Worm (Caenorhabditis elegans) whole organism, L1 larva: ENCODE data around the gene nspd-7.
A peak's percentile ranks its signal among the peaks of the same experiment; 100 is the strongest.

Experiments
- C16A3.4 ChIP-seq: fragments of 150-350 bp; optimal IDR thresholded peaks from 2 replicates; lab custom pipeline; 2014; ENCODE audit warnings: missing biosample characterization, missing genetic modification characterization
- ama-1 ChIP-seq: fragments of 150-350 bp; optimal IDR thresholded peaks from 2 replicates; lab custom pipeline; 2014
- blmp-1 ChIP-seq: fragments of 150-350 bp; optimal IDR thresholded peaks from 2 replicates; lab custom pipeline; 2014; ENCODE audit warnings: missing biosample characterization, missing genetic modification characterization
- ceh-8 ChIP-seq: fragments of 200-800 bp; sonication (Bioruptor generic); optimal IDR thresholded peaks from 2 replicates; lab custom pipeline; 2018; ENCODE audit warnings: mild to moderate bottlenecking, missing genetic modification characterization, moderate library complexity, missing compliant biosample characterization
- ceh-82 ChIP-seq, 3 experiments: fragments of 150-350 bp in 1 of 3; sonication (generic microtip) in 2 of 3; optimal IDR thresholded peaks; 2 replicates each; lab custom pipeline; 2014 to 2017; ENCODE audit warnings: missing biosample characterization in 3 of 3, missing genetic modification characterization in 3 of 3
- ceh-88 ChIP-seq: fragments of 200-800 bp; sonication (Bioruptor generic); IDR thresholded peaks from 2 replicates; pipeline ENCODE4 v1.3.6; 2022; ENCODE audit warnings: missing genetic modification characterization, missing compliant biosample characterization
- ceh-90 ChIP-seq: sonication (generic microtip); optimal IDR thresholded peaks from 2 replicates; lab custom pipeline; 2016; ENCODE audit warnings: missing genetic modification characterization, missing compliant biosample characterization
- dpl-1 ChIP-seq, 3 experiments: fragments of 150-350 bp in 2 of 3; sonication (generic microtip) in 1 of 3; optimal IDR thresholded peaks; 2 replicates each; lab custom pipeline; 2014 to 2017; ENCODE audit warnings: missing biosample characterization in 3 of 3, missing genetic modification characterization in 3 of 3, missing genetic modification reagents in 3 of 3
- dsc-1 ChIP-seq: sonication (generic microtip); optimal IDR thresholded peaks from 2 replicates; lab custom pipeline; 2016; ENCODE audit warnings: mild to moderate bottlenecking, missing genetic modification characterization, missing compliant biosample characterization
- efl-1 ChIP-seq, 4 experiments: fragments of 150-350 bp; optimal IDR thresholded peaks in 3 of 4; peaks in 1 of 4; 1 replicate in 1 of 4; 2 replicates in 3 of 4; lab custom pipeline; 2014; ENCODE audit warnings: missing biosample characterization in 2 of 4, missing genetic modification characterization in 2 of 4, missing genetic modification reagents in 2 of 4
- egl-13 ChIP-seq: sonication (generic microtip); optimal IDR thresholded peaks from 2 replicates; lab custom pipeline; 2016; ENCODE audit warnings: missing genotype, missing genetic modification reagents, missing genetic modification characterization, missing compliant biosample characterization
- elt-3 ChIP-seq, 6 experiments: fragments of 150-350 bp in 1 of 6; sonication (generic microtip); optimal IDR thresholded peaks; 2 replicates each; lab custom pipeline; 2017 to 2018; ENCODE audit warnings: missing biosample characterization in 6 of 6, missing genetic modification characterization in 6 of 6, inconsistent platforms in 1 of 6
- fkh-10 ChIP-seq: sonication (generic microtip); optimal IDR thresholded peaks from 2 replicates; lab custom pipeline; 2017; ENCODE audit warnings: missing biosample characterization, missing genetic modification reagents, missing genetic modification characterization
- fkh-4 ChIP-seq: sonication (generic microtip); optimal IDR thresholded peaks from 2 replicates; lab custom pipeline; 2016; ENCODE audit warnings: missing compliant biosample characterization, missing genetic modification characterization, borderline replicate concordance
- fkh-8 ChIP-seq: sonication (generic microtip); optimal IDR thresholded peaks from 2 replicates; lab custom pipeline; 2016; ENCODE audit warnings: mild to moderate bottlenecking, missing genetic modification characterization, missing compliant biosample characterization
- fos-1 ChIP-seq: fragments of 150-350 bp; optimal IDR thresholded peaks from 2 replicates; lab custom pipeline; 2014; ENCODE audit warnings: missing biosample characterization, missing genetic modification characterization
- hlh-17 ChIP-seq: fragments of 200-800 bp; sonication (Bioruptor generic); optimal IDR thresholded peaks from 2 replicates; lab custom pipeline; 2018; ENCODE audit warnings: missing genetic modification characterization, mild to moderate bottlenecking, missing compliant biosample characterization, moderate library complexity, borderline replicate concordance
- irx-1 ChIP-seq: sonication (generic microtip); optimal IDR thresholded peaks from 2 replicates; lab custom pipeline; 2016; ENCODE audit warnings: missing genetic modification characterization, missing compliant biosample characterization
- jun-1 ChIP-seq: fragments of 150-350 bp; optimal IDR thresholded peaks from 2 replicates; lab custom pipeline; 2014; ENCODE audit warnings: missing biosample characterization, missing genetic modification reagents, missing genetic modification characterization
- lin-14 ChIP-seq: fragments of 200-800 bp; sonication (Bioruptor generic); optimal IDR thresholded peaks from 2 replicates; lab custom pipeline; 2018; ENCODE audit warnings: mild to moderate bottlenecking, missing genetic modification characterization, moderate library complexity, missing compliant biosample characterization
- lin-15B ChIP-seq: fragments of 150-350 bp; sonication (generic microtip); optimal IDR thresholded peaks from 3 replicates; lab custom pipeline; 2014; ENCODE audit warnings: missing biosample characterization, missing genetic modification characterization
- lir-3 ChIP-seq: sonication (generic microtip); optimal IDR thresholded peaks from 2 replicates; lab custom pipeline; 2016; ENCODE audit warnings: mild to moderate bottlenecking, missing genetic modification characterization, moderate library complexity, missing compliant biosample characterization; ENCODE audit not compliant: poor library complexity
- lsy-2 ChIP-seq, 2 experiments: fragments of 150-350 bp; optimal IDR thresholded peaks; 2 replicates each; lab custom pipeline; 2014; ENCODE audit warnings: missing biosample characterization in 2 of 2, missing genetic modification characterization in 2 of 2
- mef-2 ChIP-seq: fragments of 150-350 bp; optimal IDR thresholded peaks from 2 replicates; lab custom pipeline; 2014; ENCODE audit warnings: missing biosample characterization, missing genetic modification characterization
- mep-1 ChIP-seq: fragments of 150-350 bp; optimal IDR thresholded peaks from 2 replicates; lab custom pipeline; 2014; ENCODE audit warnings: missing biosample characterization, missing genetic modification characterization
- nhr-11 ChIP-seq: fragments of 150-350 bp; optimal IDR thresholded peaks from 2 replicates; lab custom pipeline; 2014; ENCODE audit warnings: missing biosample characterization, missing genetic modification characterization
- nhr-19 ChIP-seq: fragments of 200-800 bp; sonication (Bioruptor generic); conservative IDR thresholded peaks from 2 replicates; pipeline ENCODE4 v1.3.6; 2022; ENCODE audit warnings: missing genetic modification characterization, missing compliant biosample characterization
- nhr-237 ChIP-seq: fragments of 150-350 bp; optimal IDR thresholded peaks from 2 replicates; lab custom pipeline; 2014; ENCODE audit warnings: missing biosample characterization, missing genetic modification characterization
- nhr-77 ChIP-seq: fragments of 150-350 bp; optimal IDR thresholded peaks from 2 replicates; lab custom pipeline; 2014; ENCODE audit warnings: missing biosample characterization, missing genetic modification characterization
- nhr-85 ChIP-seq: sonication (generic microtip); peaks from one replicate; lab custom pipeline; 2016; ENCODE audit warnings: missing genetic modification characterization, inconsistent platforms, missing compliant biosample characterization
- pax-3 ChIP-seq: fragments of 200-800 bp; sonication (Bioruptor generic); optimal IDR thresholded peaks from 2 replicates; lab custom pipeline; 2018; ENCODE audit warnings: mild to moderate bottlenecking, missing genetic modification characterization, moderate library complexity, missing compliant biosample characterization
- rnt-1 ChIP-seq: sonication (generic microtip); optimal IDR thresholded peaks from 2 replicates; lab custom pipeline; 2016; ENCODE audit warnings: mild to moderate bottlenecking, missing genetic modification characterization, moderate library complexity, missing compliant biosample characterization
- snpc-4 ChIP-seq: fragments of 150-350 bp; optimal IDR thresholded peaks from 2 replicates; lab custom pipeline; 2014; ENCODE audit warnings: missing biosample characterization, missing genetic modification characterization
- sox-4 ChIP-seq: sonication (generic microtip); optimal IDR thresholded peaks from 2 replicates; lab custom pipeline; 2016; ENCODE audit warnings: missing genetic modification characterization, missing compliant biosample characterization
- sptf-1 ChIP-seq: fragments of 150-350 bp; optimal IDR thresholded peaks from 2 replicates; lab custom pipeline; 2014; ENCODE audit warnings: missing biosample characterization, missing genetic modification characterization
- sup-37 ChIP-seq: fragments of 200-800 bp; sonication (Bioruptor generic); optimal IDR thresholded peaks from 2 replicates; lab custom pipeline; 2018; ENCODE audit warnings: mild to moderate bottlenecking, missing genetic modification characterization, missing compliant biosample characterization
- tbx-2 ChIP-seq: sonication (generic microtip); optimal IDR thresholded peaks from 2 replicates; lab custom pipeline; 2016; ENCODE audit warnings: missing genetic modification characterization, missing compliant biosample characterization
- unc-130 ChIP-seq: fragments of 150-350 bp; optimal IDR thresholded peaks from 2 replicates; lab custom pipeline; 2017; ENCODE audit warnings: missing biosample characterization, missing genetic modification characterization, inconsistent platforms
- unc-30 ChIP-seq: sonication (generic microtip); optimal IDR thresholded peaks from 2 replicates; lab custom pipeline; 2017; ENCODE audit warnings: missing biosample characterization, missing genetic modification characterization
- unc-86 ChIP-seq: sonication (generic microtip); optimal IDR thresholded peaks from 2 replicates; lab custom pipeline; 2016; ENCODE audit warnings: missing genetic modification characterization, missing compliant biosample characterization
- unc-98 ChIP-seq: fragments of 200-800 bp; sonication (Bioruptor generic); IDR thresholded peaks from 2 replicates; pipeline ENCODE4 v1.3.6; 2022; ENCODE audit warnings: missing genetic modification characterization, missing compliant biosample characterization
- vab-15 ChIP-seq: sonication (generic microtip); optimal IDR thresholded peaks from 2 replicates; lab custom pipeline; 2017; ENCODE audit warnings: missing genotype, mild to moderate bottlenecking, missing genetic modification characterization, missing compliant biosample characterization
- zag-1 ChIP-seq: fragments of 150-350 bp; optimal IDR thresholded peaks from 2 replicates; lab custom pipeline; 2014; ENCODE audit warnings: missing biosample characterization, missing genetic modification characterization
- zip-4 ChIP-seq: fragments of 200-800 bp; sonication (Bioruptor generic); optimal IDR thresholded peaks from 2 replicates; lab custom pipeline; 2018; ENCODE audit warnings: mild to moderate bottlenecking, missing genetic modification characterization, moderate library complexity, missing compliant biosample characterization

Gene nspd-7

DNA sequence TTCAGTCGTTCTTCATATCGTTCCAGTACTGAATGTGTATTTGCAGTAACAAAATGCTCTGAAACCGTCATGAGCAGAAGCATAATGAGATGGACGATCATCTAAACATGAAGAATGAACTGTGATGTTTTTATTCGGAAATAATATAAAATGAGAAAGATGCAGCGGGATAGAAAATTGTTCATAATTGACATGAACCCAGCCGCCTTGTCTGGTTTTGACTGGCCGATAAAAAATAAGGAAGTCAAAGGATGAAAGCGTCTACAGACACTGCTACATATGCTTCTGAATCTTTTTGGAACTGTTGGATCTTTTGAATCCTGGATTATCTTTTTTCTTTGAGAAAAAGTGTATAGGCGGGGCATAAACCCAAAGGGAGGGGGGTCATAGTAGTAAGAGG lies 9.4 kb downstream of the nspd-7 start, which contains the start of gene F01G10.9:
F01G10.9 (minus strand) TSS at position 101 of the 400 bp plus-strand sequence.
- TF ChIP-seq blmp-1 (tag; lab: Kevin White, UChicago) (peak; percentile 24), efl-1 (optimal IDR thresholded peaks at IDR 0.05; lab: Kevin White, UChicago) (no peak), efl-1 (GFP tag; optimal IDR thresholded peaks at IDR 0.05 in 1 of 2; lab: Kevin White, UChicago) (peak in 1 of 2 experiments; percentile 19), tbx-2 (tag; lab: Kevin White, UChicago) (no peak), C16A3.4 (tag; lab: Kevin White, UChicago) (no peak), mep-1 (no peak)

DNA sequence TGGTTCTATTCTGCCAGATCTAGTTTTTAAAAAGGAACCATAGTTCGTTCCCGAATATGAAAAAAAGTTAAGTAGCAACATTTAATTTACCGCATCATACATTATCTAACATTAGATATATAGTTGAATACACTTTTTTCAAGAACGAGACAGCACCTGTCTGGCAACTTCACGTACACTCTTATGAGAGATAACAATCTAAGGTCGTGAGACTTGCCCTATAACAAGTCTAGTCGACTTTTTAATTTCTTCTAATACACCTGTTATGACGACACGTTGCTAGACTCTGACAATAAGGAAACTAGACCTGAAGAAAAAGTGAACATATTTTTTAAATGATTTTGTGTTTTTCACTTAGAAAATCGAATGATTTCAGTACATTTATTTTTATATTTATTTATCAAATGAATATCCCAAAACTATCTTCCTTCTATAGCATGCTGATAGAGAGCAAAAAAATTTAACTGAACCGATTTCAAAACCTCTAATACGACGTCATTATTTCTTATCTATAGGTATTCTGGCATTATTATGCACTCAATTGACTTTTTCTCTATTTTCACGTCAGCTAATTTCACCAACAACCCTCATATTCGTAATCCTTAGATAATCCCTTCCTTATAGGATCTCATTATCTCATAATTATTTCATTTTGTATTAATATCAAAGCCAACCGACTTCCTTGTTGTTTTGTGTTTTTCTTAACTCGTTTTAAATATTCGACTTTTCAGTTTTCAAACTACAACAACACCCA lies 15.9 kb downstream of the nspd-7 start:
- TF ChIP-seq dsc-1, result peak; percentile 98
- peak; percentile 11 for TF ChIP-seq lin-15B (tag; lab: Kevin White, UChicago)
- 0 out of 2 replicates have a peak, but pooled peaks have one; percentile 6 for TF ChIP-seq ceh-88 (GFP tag; lab: Robert Waterston, UW)
- TF ChIP-seq unc-98 (GFP tag; lab: Robert Waterston, UW), result no peak
- TF ChIP-seq hlh-17 (GFP tag; lab: Kevin White, UChicago), result no peak
- TF ChIP-seq unc-86 (tag; lab: Kevin White, UChicago), result no peak
- TF ChIP-seq ceh-8 (GFP tag; lab: Kevin White, UChicago), result no peak
- TF ChIP-seq pax-3, result peak; percentile 60
- no peak for TF ChIP-seq ceh-82 (tag; optimal IDR thresholded peaks at IDR 0.05; lab: Kevin White, UChicago)
- no peak for TF ChIP-seq dpl-1 (GFP tag; optimal IDR thresholded peaks at IDR 0.05; lab: Kevin White, UChicago)
- no peak for TF ChIP-seq C16A3.4 (tag; lab: Kevin White, UChicago)
- no peak for TF ChIP-seq efl-1 (optimal IDR thresholded peaks at IDR 0.05; lab: Kevin White, UChicago)
- TF ChIP-seq efl-1 (GFP tag; optimal IDR thresholded peaks at IDR 0.05 in 1 of 2; lab: Kevin White, UChicago), result peak in 1 of 2 experiments; percentile 77

DNA sequence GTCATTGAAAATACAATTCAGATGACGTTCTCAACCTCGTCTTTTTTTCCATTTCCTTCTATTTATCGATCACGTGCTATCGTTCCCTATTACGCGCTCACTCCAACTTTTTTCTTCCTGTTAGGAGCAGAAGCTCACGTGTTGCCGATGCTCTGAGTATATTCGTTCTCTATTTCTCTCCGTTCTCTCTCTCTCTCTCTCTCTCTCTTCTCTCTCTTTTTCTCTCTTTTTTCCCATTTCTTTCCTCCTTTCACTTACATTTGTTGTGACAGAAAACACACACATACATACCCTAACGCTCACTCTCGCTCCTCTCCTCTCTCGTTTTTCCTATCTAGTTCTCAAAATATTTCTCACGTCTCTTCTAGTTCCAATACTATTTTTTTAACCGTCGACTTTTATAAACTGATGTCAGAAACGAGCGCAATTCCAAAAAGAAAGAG lies 16.6 kb downstream of the nspd-7 start:
- TF ChIP-seq lin-14 (peak; percentile 100), sox-4 (peak; percentile 93), zip-4 (peak; percentile 55), mef-2 (tag; lab: Kevin White, UChicago) (peak; percentile 70), C16A3.4 (tag; lab: Kevin White, UChicago) (peak; percentile 77), nhr-237 (tag; lab: Kevin White, UChicago) (peak; percentile 78), nhr-77 (tag; lab: Kevin White, UChicago) (peak; percentile 82), ama-1 (lab: Kevin White, UChicago) (peak; percentile 63), elt-3 (tag; optimal IDR thresholded peaks at IDR 0.05; lab: Kevin White, UChicago) (peak in 1 of 6 experiments; percentile 60), unc-130 (no peak), egl-13 (tag; lab: Kevin White, UChicago) (peak; percentile 97), pax-3 (peak; percentile 87), zag-1 (peak; percentile 67), blmp-1 (tag; lab: Kevin White, UChicago) (peak; percentile 96), fkh-10 (GFP tag; lab: Kevin White, UChicago) (peak; percentile 93), sup-37 (GFP tag; lab: Kevin White, UChicago) (peak; percentile 74), dpl-1 (GFP tag; optimal IDR thresholded peaks at IDR 0.05; lab: Kevin White, UChicago) (peak; percentile 37 to 59 (median 58)), fkh-4 (tag; lab: Kevin White, UChicago) (peak; percentile 51), sptf-1 (tag; lab: Kevin White, UChicago) (no peak), unc-86 (tag; lab: Kevin White, UChicago) (peak; percentile 97), unc-30 (tag; lab: Kevin White, UChicago) (no peak), nhr-19 (GFP tag; lab: Robert Waterston, UW) (peak; percentile 91), efl-1 (optimal IDR thresholded peaks at IDR 0.05; lab: Kevin White, UChicago) (peak; percentile 77 to 84), efl-1 (GFP tag; optimal IDR thresholded peaks at IDR 0.05 in 1 of 2; lab: Kevin White, UChicago) (peak; percentile 60 to 95), jun-1 (tag; lab: Kevin White, UChicago) (peak; percentile 84), fkh-8 (peak; percentile 98), nhr-11 (tag; lab: Kevin White, UChicago) (peak; percentile 91), snpc-4 (tag; lab: Kevin White, UChicago) (peak; percentile 32), lsy-2 (tag; optimal IDR thresholded peaks at IDR 0.05; lab: Kevin White, UChicago) (peak; percentile 88 to 90), lir-3 (peak; percentile 75), hlh-17 (GFP tag; lab: Kevin White, UChicago) (no peak), ceh-90 (no peak), fos-1 (tag; lab: Kevin White, UChicago) (peak; percentile 60), nhr-85 (peak; percentile 93), vab-15 (tag; lab: Kevin White, UChicago) (peak; percentile 19), rnt-1 (tag; lab: Kevin White, UChicago) (peak; percentile 86), irx-1 (tag; lab: Kevin White, UChicago) (peak; percentile 90), dsc-1 (peak; percentile 97)
